Worm (Caenorhabditis elegans): Measurements from ENCODE around the gene cec-2.

DNA sequence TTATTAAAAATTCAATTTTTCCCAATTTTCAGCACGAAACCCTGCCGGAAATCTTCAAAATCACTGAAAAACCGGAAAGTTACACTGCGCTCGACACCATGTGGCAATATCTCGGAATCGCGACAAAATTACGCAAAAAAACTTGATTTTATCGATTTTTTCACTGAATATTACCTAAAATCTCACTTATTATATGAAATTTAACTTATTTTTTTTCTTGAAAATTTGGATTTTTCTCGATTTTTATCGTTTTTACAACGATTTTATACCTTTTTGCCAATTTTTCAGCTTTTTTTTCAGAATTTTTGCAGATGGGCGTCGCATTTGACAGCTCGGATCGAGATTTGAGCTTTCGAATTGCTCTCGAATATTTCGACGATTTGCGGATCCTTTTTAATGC, 22.3 kb downstream of the cec-2 start, which contains the start of gene spl-3:
- TF ChIP-seq ama-1 (optimal IDR thresholded peaks at IDR 0.05) (no peak), ama-1 (GFP tag; optimal IDR thresholded peaks at IDR 0.05) (no peak), attf-5 (GFP tag; optimal IDR thresholded peaks at IDR 0.05) (no peak), hsf-1 (GFP tag; IDR thresholded peaks at IDR 0.05) (no peak), B0019.2 (GFP tag; conservative IDR thresholded peaks at IDR 0.05) (no peak), snpc-4 (GFP tag; optimal IDR thresholded peaks at IDR 0.05) (no peak), snpc-4 (tag; optimal IDR thresholded peaks at IDR 0.05) (no peak), ztf-25 (GFP tag; IDR thresholded peaks at IDR 0.05) (no peak), lsy-27 (tag; optimal IDR thresholded peaks at IDR 0.05; ENCODE audit: borderline replicate concordance, insufficient read depth) (no peak), egl-44 (GFP tag; IDR thresholded peaks at IDR 0.05) (no peak), lsl-1 (GFP tag; optimal IDR thresholded peaks at IDR 0.05) (no peak)
